Worm (Caenorhabditis elegans) whole organism, late embryonic: ENCODE measurements around the gene aqp-5.

ENCODE experiments used
- K02D7.2 ChIP-seq: sonication (generic microtip); optimal IDR thresholded peaks from 2 replicates; lab custom pipeline; 2017; ENCODE audit warnings: mild to moderate bottlenecking, missing genetic modification characterization, missing compliant biosample characterization
- Y22D7AL.16 ChIP-seq: sonication (generic microtip); optimal IDR thresholded peaks from 2 replicates; lab custom pipeline; 2016; ENCODE audit warnings: missing genetic modification characterization, missing compliant biosample characterization
- ahr-1 ChIP-seq: sonication (generic microtip); optimal IDR thresholded peaks from 2 replicates; lab custom pipeline; 2016; ENCODE audit warnings: missing genetic modification characterization, missing compliant biosample characterization
- ama-1 ChIP-seq: fragments of 150-350 bp; optimal IDR thresholded peaks from 2 replicates; lab custom pipeline; 2014
- ceh-18 ChIP-seq: sonication (generic microtip); optimal IDR thresholded peaks from 2 replicates; lab custom pipeline; 2016; ENCODE audit warnings: missing genetic modification characterization, missing compliant biosample characterization
- ceh-19 ChIP-seq: fragments of 200-800 bp; sonication (Bioruptor generic); optimal IDR thresholded peaks from 2 replicates; lab custom pipeline; 2018; ENCODE audit warnings: mild to moderate bottlenecking, missing genetic modification characterization, missing compliant biosample characterization
- ceh-24 ChIP-seq: sonication (generic microtip); optimal IDR thresholded peaks from 2 replicates; lab custom pipeline; 2016; ENCODE audit warnings: mild to moderate bottlenecking, missing genetic modification characterization, missing compliant biosample characterization
- ceh-30 ChIP-seq: fragments of 150-350 bp; optimal IDR thresholded peaks from 2 replicates; lab custom pipeline; 2014; ENCODE audit warnings: missing biosample characterization, missing genetic modification characterization
- ceh-31 ChIP-seq: sonication (generic microtip); optimal IDR thresholded peaks from 2 replicates; lab custom pipeline; 2016; ENCODE audit warnings: missing genetic modification characterization, missing compliant biosample characterization
- ceh-34 ChIP-seq: sonication (generic microtip); optimal IDR thresholded peaks from 2 replicates; lab custom pipeline; 2016; ENCODE audit warnings: mild to moderate bottlenecking, missing genetic modification characterization, missing compliant biosample characterization
- ceh-48 ChIP-seq: sonication (generic microtip); optimal IDR thresholded peaks from 2 replicates; lab custom pipeline; 2016; ENCODE audit warnings: missing genetic modification characterization, inconsistent platforms, missing compliant biosample characterization
- che-1 ChIP-seq: sonication (generic microtip); optimal IDR thresholded peaks from 2 replicates; lab custom pipeline; 2016; ENCODE audit warnings: mild to moderate bottlenecking, missing genetic modification characterization, missing compliant biosample characterization
- dmd-4 ChIP-seq: sonication (generic microtip); optimal IDR thresholded peaks from 2 replicates; lab custom pipeline; 2016; ENCODE audit warnings: borderline replicate concordance, missing genetic modification characterization, missing compliant biosample characterization
- dve-1 ChIP-seq: sonication (generic microtip); optimal IDR thresholded peaks from 2 replicates; lab custom pipeline; 2017; ENCODE audit warnings: antibody characterized with exemption, mild to moderate bottlenecking, missing genetic modification characterization, missing compliant biosample characterization
- elt-2 ChIP-seq: sonication (generic microtip); optimal IDR thresholded peaks from 2 replicates; lab custom pipeline; 2016; ENCODE audit warnings: missing genetic modification reagents, missing genetic modification characterization, missing compliant biosample characterization
- elt-4 ChIP-seq: sonication (generic microtip); optimal IDR thresholded peaks from 2 replicates; lab custom pipeline; 2016; ENCODE audit warnings: missing genetic modification characterization, missing compliant biosample characterization
- fkh-10 ChIP-seq: fragments of 150-350 bp; optimal IDR thresholded peaks from 2 replicates; lab custom pipeline; 2014; ENCODE audit warnings: missing biosample characterization, missing genetic modification reagents, missing genetic modification characterization
- gmeb-2 ChIP-seq: sonication (generic microtip); optimal IDR thresholded peaks from 2 replicates; lab custom pipeline; 2016; ENCODE audit warnings: missing genetic modification characterization, inconsistent platforms, missing compliant biosample characterization
- hlh-15 ChIP-seq: sonication (generic microtip); optimal IDR thresholded peaks from 2 replicates; lab custom pipeline; 2016; ENCODE audit warnings: missing genetic modification characterization, missing compliant biosample characterization
- hlh-30 ChIP-seq: sonication (generic microtip); optimal IDR thresholded peaks from 2 replicates; lab custom pipeline; 2017; ENCODE audit warnings: antibody characterized with exemption, missing genetic modification characterization, missing compliant biosample characterization; ENCODE audit not compliant: insufficient read depth
- hlh-6 ChIP-seq: sonication (generic microtip); optimal IDR thresholded peaks from 2 replicates; lab custom pipeline; 2016; ENCODE audit warnings: missing genotype, missing genetic modification characterization, missing compliant biosample characterization
- lin-11 ChIP-seq: fragments of 200-800 bp; sonication (Bioruptor generic); optimal IDR thresholded peaks from 2 replicates; lab custom pipeline; 2018; ENCODE audit warnings: mild to moderate bottlenecking, missing genetic modification characterization, missing compliant biosample characterization
- mec-3 ChIP-seq: sonication (generic microtip); optimal IDR thresholded peaks from 2 replicates; lab custom pipeline; 2016; ENCODE audit warnings: borderline replicate concordance, missing genetic modification characterization, missing compliant biosample characterization
- nfya-1 ChIP-seq: sonication (generic microtip); optimal IDR thresholded peaks from 2 replicates; lab custom pipeline; 2017; ENCODE audit warnings: missing genetic modification characterization, mild to moderate bottlenecking, missing compliant biosample characterization, antibody characterized with exemption, moderate library complexity
- nhr-11 ChIP-seq: fragments of 150-350 bp; optimal IDR thresholded peaks from 2 replicates; lab custom pipeline; 2014; ENCODE audit warnings: missing biosample characterization, missing genetic modification characterization
- pat-9 ChIP-seq: fragments of 200-800 bp; sonication (Bioruptor generic); optimal IDR thresholded peaks from 2 replicates; lab custom pipeline; 2018; ENCODE audit warnings: mild to moderate bottlenecking, missing genetic modification characterization, moderate library complexity, missing compliant biosample characterization
- pax-1 ChIP-seq: fragments of 150-350 bp; optimal IDR thresholded peaks from 2 replicates; lab custom pipeline; 2014; ENCODE audit warnings: missing biosample characterization, missing genetic modification characterization
- pha-2 ChIP-seq: sonication (generic microtip); optimal IDR thresholded peaks from 2 replicates; lab custom pipeline; 2017; ENCODE audit warnings: mild to moderate bottlenecking, missing genetic modification characterization, missing compliant biosample characterization
- pqm-1 ChIP-seq: sonication (generic microtip); optimal IDR thresholded peaks from 2 replicates; lab custom pipeline; 2016; ENCODE audit warnings: missing genetic modification characterization, missing compliant biosample characterization
- pros-1 ChIP-seq: fragments of 150-350 bp; optimal IDR thresholded peaks from 2 replicates; lab custom pipeline; 2014; ENCODE audit warnings: missing biosample characterization, missing genetic modification reagents, missing genetic modification characterization
- ref-2 ChIP-seq: sonication (generic microtip); optimal IDR thresholded peaks from 2 replicates; lab custom pipeline; 2016; ENCODE audit warnings: missing genetic modification characterization, missing compliant biosample characterization
- rnt-1 ChIP-seq: sonication (generic microtip); optimal IDR thresholded peaks from 2 replicates; lab custom pipeline; 2016; ENCODE audit warnings: missing genetic modification characterization, missing compliant biosample characterization
- sdc-2 ChIP-seq: sonication (generic microtip); optimal IDR thresholded peaks from 2 replicates; lab custom pipeline; 2016; ENCODE audit warnings: missing genotype, missing genetic modification characterization, missing compliant biosample characterization
- sox-2 ChIP-seq: fragments of 200-800 bp; sonication (Bioruptor generic); IDR thresholded peaks from 2 replicates; pipeline ENCODE4 v1.3.6; 2022; ENCODE audit warnings: missing genetic modification reagents, missing genetic modification characterization, missing compliant biosample characterization
- sox-4 ChIP-seq: sonication (generic microtip); optimal IDR thresholded peaks from 2 replicates; lab custom pipeline; 2017; ENCODE audit warnings: mild to moderate bottlenecking, missing genetic modification characterization, inconsistent platforms, missing compliant biosample characterization
- syd-9 ChIP-seq: sonication (generic microtip); optimal IDR thresholded peaks from 2 replicates; lab custom pipeline; 2016; ENCODE audit warnings: mild to moderate bottlenecking, missing genetic modification characterization, moderate library complexity, missing compliant biosample characterization
- tbx-2 ChIP-seq: sonication (generic microtip); optimal IDR thresholded peaks from 2 replicates; lab custom pipeline; 2016; ENCODE audit warnings: missing genetic modification characterization, missing compliant biosample characterization
- tbx-7 ChIP-seq: sonication (generic microtip); optimal IDR thresholded peaks from 2 replicates; lab custom pipeline; 2016; ENCODE audit warnings: missing genotype, missing genetic modification characterization, missing compliant biosample characterization
- unc-3 ChIP-seq, 2 experiments: fragments of 200-800 bp in 1 of 2; sonication (Bioruptor generic) in 1 of 2; sonication (generic microtip) in 1 of 2; conservative IDR thresholded peaks in 1 of 2; optimal IDR thresholded peaks in 1 of 2; 2 replicates each; pipeline versions ENCODE4 v1.3.6 to Lab custom; 2016 to 2022; ENCODE audit warnings: missing compliant biosample characterization in 2 of 2, missing genetic modification characterization in 2 of 2, missing genetic modification reagents in 1 of 2
- unc-42 ChIP-seq: sonication (generic microtip); optimal IDR thresholded peaks from 2 replicates; lab custom pipeline; 2016; ENCODE audit warnings: missing genotype, missing genetic modification characterization, missing compliant biosample characterization
- unc-55 ChIP-seq: sonication (generic microtip); optimal IDR thresholded peaks from 2 replicates; lab custom pipeline; 2017; ENCODE audit warnings: missing biosample characterization, missing genetic modification reagents, missing genetic modification characterization
- unc-86 ChIP-seq: sonication (generic microtip); optimal IDR thresholded peaks from 2 replicates; lab custom pipeline; 2016; ENCODE audit warnings: missing genetic modification characterization, missing compliant biosample characterization
- ztf-16 ChIP-seq: sonication (generic microtip); optimal IDR thresholded peaks from 2 replicates; lab custom pipeline; 2017; ENCODE audit warnings: missing genetic modification characterization, missing compliant biosample characterization

Gene aqp-5

DNA sequence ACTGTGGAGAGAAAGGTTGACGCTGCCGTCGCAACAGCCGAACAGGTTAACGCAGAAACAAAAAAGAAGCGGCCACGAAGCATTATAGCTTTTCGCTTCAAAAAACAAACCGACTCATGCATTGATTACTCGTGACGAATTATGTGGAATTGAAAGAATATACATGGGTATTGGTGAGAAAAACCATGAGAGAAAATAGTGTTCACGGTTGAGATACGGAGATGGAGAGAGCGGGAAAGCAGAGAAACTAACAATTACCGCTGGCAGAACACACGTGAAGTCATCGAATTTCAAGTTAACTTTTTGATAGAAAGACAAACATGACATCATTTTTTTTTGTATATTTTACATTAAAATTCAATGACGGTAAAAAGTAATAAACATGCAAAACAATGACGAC, 43.8 kb downstream of the aqp-5 start:
- TF ChIP-seq tbx-7: no peak
- TF ChIP-seq dmd-4 (tag; lab: Kevin White, UChicago): no peak
- TF ChIP-seq unc-55 (GFP tag; lab: Kevin White, UChicago): no peak
- TF ChIP-seq pqm-1 (tag; lab: Kevin White, UChicago): no peak
- no peak for TF ChIP-seq sox-4 (tag; lab: Kevin White, UChicago)
- no peak for TF ChIP-seq sox-2 (GFP tag; lab: Robert Waterston, UW)
- TF ChIP-seq tbx-2 (tag; lab: Kevin White, UChicago): no peak

- TF ChIP-seq mec-3 (tag; lab: Kevin White, UChicago) (no peak), ceh-24 (tag; lab: Kevin White, UChicago) (no peak), gmeb-2 (tag; lab: Kevin White, UChicago) (no peak), che-1 (no peak), dmd-4 (tag; lab: Kevin White, UChicago) (no peak), tbx-7 (no peak), syd-9 (tag; lab: Kevin White, UChicago) (no peak), elt-4 (tag; lab: Kevin White, UChicago) (no peak), fkh-10 (GFP tag; lab: Kevin White, UChicago) (no peak), K02D7.2 (tag; lab: Kevin White, UChicago) (no peak), ama-1 (lab: Kevin White, UChicago) (no peak), ceh-19 (no peak), sox-2 (GFP tag; lab: Robert Waterston, UW) (no peak), pat-9 (no peak)
These were observed 44.6 kb downstream of the aqp-5 start, which contains the start of gene ppm-1.A for ce11 chrV:10536095-10536691. Gene ppm-1.A (minus strand): TSS chrV:10536388.

- no peak for TF ChIP-seq ceh-24 (tag; lab: Kevin White, UChicago)
- TF ChIP-seq nhr-11 (tag; lab: Kevin White, UChicago): no peak
- no peak for TF ChIP-seq fkh-10 (GFP tag; lab: Kevin White, UChicago)
- peak; percentile 77 for TF ChIP-seq ceh-31 (tag; lab: Kevin White, UChicago)
- no peak for TF ChIP-seq sox-2 (GFP tag; lab: Robert Waterston, UW)
- no peak for TF ChIP-seq hlh-6
- TF ChIP-seq syd-9 (tag; lab: Kevin White, UChicago): no peak
- TF ChIP-seq ceh-34 (tag; lab: Kevin White, UChicago): peak; percentile 34
- no peak for TF ChIP-seq unc-3 (GFP tag; conservative IDR thresholded peaks at IDR 0.05; lab: Robert Waterston, UW)
- TF ChIP-seq unc-3 (tag; optimal IDR thresholded peaks at IDR 0.05; lab: Kevin White, UChicago): no peak
- TF ChIP-seq che-1: no peak
- peak; percentile 66 for TF ChIP-seq ref-2
- peak; percentile 63 for TF ChIP-seq rnt-1 (tag; lab: Kevin White, UChicago)
- TF ChIP-seq ceh-48 (tag; lab: Kevin White, UChicago): peak; percentile 50
- TF ChIP-seq ahr-1: no peak
- TF ChIP-seq unc-55 (GFP tag; lab: Kevin White, UChicago): peak; percentile 29
- TF ChIP-seq nfya-1 (tag; lab: Kevin White, UChicago): peak; percentile 80
- no peak for TF ChIP-seq hlh-15 (tag; lab: Kevin White, UChicago)
- peak; percentile 48 for TF ChIP-seq ceh-30 (tag; lab: Kevin White, UChicago)
- peak; percentile 91 for TF ChIP-seq unc-42 (tag; lab: Kevin White, UChicago)
- peak; percentile 8 for TF ChIP-seq hlh-30 (tag; lab: Kevin White, UChicago)
- TF ChIP-seq pha-2 (tag; lab: Kevin White, UChicago): no peak
- no peak for TF ChIP-seq ztf-16 (tag; lab: Kevin White, UChicago)
- TF ChIP-seq lin-11: no peak
- TF ChIP-seq dve-1 (tag; lab: Kevin White, UChicago): peak; percentile 35
- TF ChIP-seq elt-2 (tag; lab: Kevin White, UChicago): peak; percentile 37
- no peak for TF ChIP-seq Y22D7AL.16 (tag; lab: Kevin White, UChicago)
- peak; percentile 32 for TF ChIP-seq pros-1 (tag; lab: Kevin White, UChicago)
- no peak for TF ChIP-seq pax-1 (tag; lab: Kevin White, UChicago)
- no peak for TF ChIP-seq ama-1 (lab: Kevin White, UChicago)
- no peak for TF ChIP-seq pqm-1 (tag; lab: Kevin White, UChicago)
- no peak for TF ChIP-seq unc-86
- TF ChIP-seq ceh-18: peak; percentile 65
- peak; percentile 1 for TF ChIP-seq sdc-2
- TF ChIP-seq tbx-2 (tag; lab: Kevin White, UChicago): peak; percentile 67
These were observed 45.3 kb downstream of the aqp-5 start for ce11 chrV:10536808-10537207.
